Fruit fly (Drosophila melanogaster) Kc167 (cell line): ENCODE data around the gene CG5347.

ENCODE experiments used
- Myc ChIP-seq: fragments of >200 bp; optimal IDR thresholded peaks from 2 replicates; lab custom pipeline; 2017; ENCODE audit warnings: missing external identifiers
- insv ChIP-seq: fragments of >200 bp; optimal IDR thresholded peaks from 3 replicates; lab custom pipeline; 2018; ENCODE audit warnings: missing external identifiers

- no peak for TF ChIP-seq Myc
- no peak for TF ChIP-seq insv (lab: Kevin White, UChicago)
These were observed 10.8 kb upstream of the CG5347 start, which contains the start of gene CG15890 for dm6 chrX:14765737-14766253.
